Worm (Caenorhabditis elegans) whole organism, L4/young adult: Measurements from ENCODE around the gene E04D5.5.

Experiments
- W03F9.2 ChIP-seq: fragments of 150-350 bp; optimal IDR thresholded peaks from 2 replicates; lab custom pipeline; 2014; ENCODE audit warnings: missing biosample characterization, missing genetic modification characterization
- dao-5 ChIP-seq: sonication (generic microtip); optimal IDR thresholded peaks from 2 replicates; lab custom pipeline; 2016; ENCODE audit warnings: missing genotype, missing genetic modification characterization, moderate library complexity, missing compliant biosample characterization
- him-1 ChIP-seq: sonication (generic microtip); optimal IDR thresholded peaks from 2 replicates; lab custom pipeline; 2016; ENCODE audit warnings: missing genotype, missing genetic modification reagents, missing genetic modification characterization, missing compliant biosample characterization

ce11 chrII:10447348-10448316, 36.5 kb downstream of the E04D5.5 start, which contains the start of gene ZK673.2:
- TF ChIP-seq dao-5 (no peak), W03F9.2 (tag; lab: Kevin White, UChicago) (no peak), him-1 (tag; lab: Kevin White, UChicago) (no peak)
